Worm (Caenorhabditis elegans) whole organism, L2 larva: ENCODE results near the gene lec-9.

Experiments used
- alr-1 ChIP-seq: fragments of 150-350 bp; optimal IDR thresholded peaks from 2 replicates; lab custom pipeline; 2014; ENCODE audit warnings: missing biosample characterization, missing genetic modification characterization
- ama-1 ChIP-seq: fragments of 150-350 bp; optimal IDR thresholded peaks from 2 replicates; lab custom pipeline; 2018; ENCODE audit warnings: inconsistent platforms
- crh-2 ChIP-seq: sonication (generic microtip); optimal IDR thresholded peaks from 2 replicates; lab custom pipeline; 2017; ENCODE audit warnings: missing biosample characterization, missing genetic modification characterization
- egl-27 ChIP-seq: sonication (generic microtip); optimal IDR thresholded peaks from 3 replicates; lab custom pipeline; 2017; ENCODE audit warnings: missing biosample characterization, missing genetic modification reagents, missing genetic modification characterization
- elt-3 ChIP-seq: sonication (generic microtip); optimal IDR thresholded peaks from 2 replicates; lab custom pipeline; 2017; ENCODE audit warnings: missing biosample characterization, missing genetic modification characterization
- lsy-2 ChIP-seq, 2 experiments: fragments of 150-350 bp in 1 of 2; sonication (generic microtip) in 1 of 2; optimal IDR thresholded peaks; 2 replicates each; lab custom pipeline; 2014 to 2017; ENCODE audit warnings: missing biosample characterization in 2 of 2, missing genetic modification characterization in 2 of 2
- mab-5 ChIP-seq: fragments of 150-350 bp; optimal IDR thresholded peaks from 2 replicates; lab custom pipeline; 2014; ENCODE audit warnings: missing biosample characterization, missing genetic modification characterization
- mdl-1 ChIP-seq, 2 experiments: fragments of 150-350 bp in 1 of 2; sonication (generic microtip) in 1 of 2; optimal IDR thresholded peaks; 2 replicates each; lab custom pipeline; 2017; ENCODE audit warnings: missing biosample characterization in 2 of 2, missing genetic modification characterization in 2 of 2
- nhr-12 ChIP-seq: fragments of 150-350 bp; optimal IDR thresholded peaks from 2 replicates; lab custom pipeline; 2014; ENCODE audit warnings: missing biosample characterization, missing genetic modification characterization
- nhr-6 ChIP-seq: fragments of 150-350 bp; optimal IDR thresholded peaks from 2 replicates; lab custom pipeline; 2014; ENCODE audit warnings: missing biosample characterization, missing genetic modification characterization
- unc-39 ChIP-seq: fragments of 150-350 bp; optimal IDR thresholded peaks from 2 replicates; lab custom pipeline; 2014; ENCODE audit warnings: missing biosample characterization, missing genetic modification characterization
- unc-55 ChIP-seq: fragments of 150-350 bp; sonication (generic microtip); optimal IDR thresholded peaks from 3 replicates; lab custom pipeline; 2014; ENCODE audit warnings: missing biosample characterization, missing genetic modification reagents, missing genetic modification characterization
- unc-62 ChIP-seq: fragments of 150-350 bp; optimal IDR thresholded peaks from 2 replicates; lab custom pipeline; 2014; ENCODE audit warnings: missing biosample characterization, missing genetic modification reagents, missing genetic modification characterization

DNA sequence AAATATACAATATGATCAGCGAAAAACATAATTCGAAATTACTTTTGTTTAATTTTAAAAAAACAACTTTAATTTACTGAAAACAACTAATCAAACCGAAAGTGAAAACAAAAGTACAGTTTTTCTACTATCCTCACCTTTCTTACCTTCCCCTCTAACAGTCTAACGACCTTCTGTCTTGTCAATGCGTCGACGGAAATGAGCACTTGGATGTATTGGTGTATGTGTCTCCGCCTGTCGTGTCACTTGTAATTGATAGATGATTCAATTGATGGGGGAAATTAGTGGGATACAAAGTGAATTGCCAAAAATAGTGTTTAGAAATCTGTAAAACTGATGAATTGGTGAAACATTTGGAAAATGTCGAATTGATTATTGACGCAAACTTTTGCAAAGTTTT, 36.9 kb upstream of the lec-9 start, which contains the start of gene F31A3.5:
- no peak for TF ChIP-seq egl-27
- TF ChIP-seq crh-2 (tag; lab: Kevin White, UChicago) = no peak
- no peak for TF ChIP-seq mab-5 (tag; lab: Kevin White, UChicago)
- TF ChIP-seq lsy-2 (tag; optimal IDR thresholded peaks at IDR 0.05; lab: Kevin White, UChicago) = no peak
- TF ChIP-seq mdl-1 (tag; optimal IDR thresholded peaks at IDR 0.05; lab: Kevin White, UChicago) = no peak
- TF ChIP-seq unc-62 (GFP tag; lab: Kevin White, UChicago) = no peak
- no peak for TF ChIP-seq alr-1 (tag; lab: Kevin White, UChicago)
- no peak for TF ChIP-seq unc-39 (tag; lab: Kevin White, UChicago)
- TF ChIP-seq nhr-6 (tag; lab: Kevin White, UChicago) = no peak
- no peak for TF ChIP-seq nhr-12 (tag; lab: Kevin White, UChicago)
- TF ChIP-seq unc-55 = no peak
- TF ChIP-seq ama-1 = no peak
- no peak for TF ChIP-seq elt-3
